Worm (Caenorhabditis elegans) whole organism, young adult: ENCODE measurements around the gene R10E11.6.
A peak's percentile ranks its signal among the peaks of the same experiment; 100 is the strongest.

ENCODE experiments used
- C17E4.6 ChIP-seq: fragments of 200-800 bp; sonication (Bioruptor generic); IDR thresholded peaks from 2 replicates; pipeline ENCODE4 v1.3.6; 2022; ENCODE audit warnings: missing genetic modification reagents, missing genetic modification characterization, missing compliant biosample characterization
- D2030.7 ChIP-seq: fragments of 200-800 bp; sonication (Bioruptor generic); IDR thresholded peaks from 2 replicates; pipeline ENCODE4 v1.3.6; 2022; ENCODE audit warnings: missing genetic modification reagents, missing genetic modification characterization, missing compliant biosample characterization
- F10E7.11 ChIP-seq: sonication (generic microtip); optimal IDR thresholded peaks from 2 replicates; lab custom pipeline; 2017; ENCODE audit warnings: mild to moderate bottlenecking, missing genetic modification characterization, moderate library complexity, missing compliant biosample characterization
- F22D6.2 ChIP-seq: sonication (generic microtip); optimal IDR thresholded peaks from 2 replicates; lab custom pipeline; 2016; ENCODE audit warnings: mild to moderate bottlenecking, missing genetic modification characterization, missing compliant biosample characterization
- F23B12.7 ChIP-seq: sonication (generic microtip); optimal IDR thresholded peaks from 2 replicates; lab custom pipeline; 2017; ENCODE audit warnings: missing genetic modification characterization, mild to moderate bottlenecking, missing compliant biosample characterization, antibody characterized with exemption, moderate library complexity; ENCODE audit not compliant: insufficient read depth
- F49E8.2 ChIP-seq: sonication (generic microtip); optimal IDR thresholded peaks from 3 replicates; lab custom pipeline; 2017; ENCODE audit warnings: missing genetic modification characterization, mild to moderate bottlenecking, missing compliant biosample characterization, antibody characterized with exemption, moderate library complexity; ENCODE audit not compliant: insufficient read depth
- F55B11.4 ChIP-seq: sonication (generic microtip); optimal IDR thresholded peaks from 2 replicates; lab custom pipeline; 2016; ENCODE audit warnings: missing compliant biosample characterization, missing genetic modification characterization, borderline replicate concordance; ENCODE audit not compliant: insufficient read depth
- K12H6.12 ChIP-seq: fragments of 200-800 bp; sonication (Bioruptor generic); optimal IDR thresholded peaks from 2 replicates; lab custom pipeline; 2018; ENCODE audit warnings: mild to moderate bottlenecking, missing genetic modification characterization, missing compliant biosample characterization
- Y53F4B.3 ChIP-seq: fragments of 200-800 bp; sonication (Bioruptor generic); IDR thresholded peaks from 2 replicates; pipeline ENCODE4 v1.3.6; 2022; ENCODE audit warnings: missing genetic modification reagents, missing genetic modification characterization, missing compliant biosample characterization
- Y79H2A.3 ChIP-seq: fragments of 200-800 bp; sonication (Bioruptor generic); conservative IDR thresholded peaks from 2 replicates; pipeline ENCODE4 v1.3.6; 2022; ENCODE audit warnings: missing genetic modification reagents, missing genetic modification characterization, missing compliant biosample characterization
- ama-1 ChIP-seq, 3 experiments: fragments of 150-350 bp in 1 of 3; sonication (generic microtip) in 2 of 3; optimal IDR thresholded peaks; 2 replicates each; lab custom pipeline; 2014 to 2018; ENCODE audit warnings: missing biosample characterization in 2 of 3, missing genetic modification characterization in 2 of 3, missing genetic modification reagents in 2 of 3
- aptf-2 ChIP-seq: fragments of 200-800 bp; sonication (Bioruptor generic); conservative IDR thresholded peaks from 2 replicates; pipeline ENCODE4 v1.3.6; 2022; ENCODE audit warnings: missing genetic modification reagents, missing genetic modification characterization, missing compliant biosample characterization
- atf-7 ChIP-seq: sonication (generic microtip); optimal IDR thresholded peaks from 2 replicates; lab custom pipeline; 2017; ENCODE audit warnings: mild to moderate bottlenecking, missing genetic modification characterization, missing compliant biosample characterization
- attf-5 ChIP-seq: fragments of 200-800 bp; sonication (Bioruptor generic); optimal IDR thresholded peaks from 2 replicates; lab custom pipeline; 2018; ENCODE audit warnings: mild to moderate bottlenecking, missing genetic modification characterization, missing compliant biosample characterization
- ccch-3 ChIP-seq: fragments of 200-800 bp; sonication (Bioruptor generic); optimal IDR thresholded peaks from 2 replicates; lab custom pipeline; 2018; ENCODE audit warnings: mild to moderate bottlenecking, missing genetic modification characterization, missing compliant biosample characterization
- cebp-1 ChIP-seq, 2 experiments: fragments of 200-800 bp in 1 of 2; sonication (Bioruptor generic) in 1 of 2; sonication (generic microtip) in 1 of 2; IDR thresholded peaks in 1 of 2; optimal IDR thresholded peaks in 1 of 2; 2 replicates each; pipeline versions ENCODE4 v1.3.6 to Lab custom; 2017 to 2022; ENCODE audit warnings: missing compliant biosample characterization in 2 of 2, missing genetic modification characterization in 2 of 2, mild to moderate bottlenecking in 1 of 2, missing genetic modification reagents in 1 of 2, moderate library complexity in 1 of 2
- cebp-2 ChIP-seq: fragments of 200-800 bp; sonication (Bioruptor generic); IDR thresholded peaks from 2 replicates; pipeline ENCODE4 v1.3.6; 2022; ENCODE audit warnings: missing genetic modification characterization, missing compliant biosample characterization
- ceh-27 ChIP-seq: fragments of 200-800 bp; sonication (Bioruptor generic); optimal IDR thresholded peaks from 2 replicates; lab custom pipeline; 2018; ENCODE audit warnings: mild to moderate bottlenecking, missing genetic modification characterization, moderate library complexity, missing compliant biosample characterization
- chd-7 ChIP-seq: sonication (generic microtip); optimal IDR thresholded peaks from 2 replicates; lab custom pipeline; 2016; ENCODE audit warnings: mild to moderate bottlenecking, missing genetic modification characterization, moderate library complexity, missing compliant biosample characterization
- dpl-1 ChIP-seq: fragments of 150-350 bp; optimal IDR thresholded peaks from 2 replicates; lab custom pipeline; 2014; ENCODE audit warnings: missing biosample characterization, missing genetic modification reagents, missing genetic modification characterization
- efl-1 ChIP-seq: fragments of 150-350 bp; optimal IDR thresholded peaks from 2 replicates; lab custom pipeline; 2014; ENCODE audit warnings: missing biosample characterization, missing genetic modification reagents, missing genetic modification characterization
- fkh-3 ChIP-seq: sonication (generic microtip); optimal IDR thresholded peaks from 2 replicates; lab custom pipeline; 2016; ENCODE audit warnings: mild to moderate bottlenecking, missing genetic modification characterization, missing compliant biosample characterization
- hmg-1.2 ChIP-seq: fragments of 200-800 bp; sonication (Bioruptor generic); IDR thresholded peaks from 2 replicates; pipeline ENCODE4 v1.3.6; 2022; ENCODE audit warnings: missing genetic modification reagents, missing genetic modification characterization, missing compliant biosample characterization
- hsf-1 ChIP-seq: fragments of 200-800 bp; sonication (Bioruptor generic); IDR thresholded peaks from 2 replicates; pipeline ENCODE4 v1.3.6; 2022; ENCODE audit warnings: missing genetic modification reagents, missing genetic modification characterization, missing compliant biosample characterization
- lag-1 ChIP-seq: fragments of 200-800 bp; sonication (Bioruptor generic); IDR thresholded peaks from 2 replicates; pipeline ENCODE4 v1.3.6; 2022; ENCODE audit warnings: missing genetic modification reagents, missing genetic modification characterization, missing compliant biosample characterization
- let-526 ChIP-seq: fragments of 200-800 bp; sonication (Bioruptor generic); IDR thresholded peaks from 2 replicates; pipeline ENCODE4 v1.3.6; 2022; ENCODE audit warnings: missing genetic modification reagents, missing genetic modification characterization, missing compliant biosample characterization
- let-607 ChIP-seq, 2 experiments: fragments of 200-800 bp in 1 of 2; sonication (Bioruptor generic) in 1 of 2; sonication (generic microtip) in 1 of 2; optimal IDR thresholded peaks; 2 replicates each; lab custom pipeline; 2016 to 2018; ENCODE audit warnings: mild to moderate bottlenecking in 2 of 2, missing compliant biosample characterization in 2 of 2, missing genetic modification characterization in 2 of 2, moderate library complexity in 2 of 2, missing genotype in 1 of 2
- lin-40 ChIP-seq: sonication (generic microtip); optimal IDR thresholded peaks from 2 replicates; lab custom pipeline; 2016; ENCODE audit warnings: missing genetic modification characterization, mild to moderate bottlenecking, missing compliant biosample characterization, missing genotype, missing genetic modification reagents
- lin-54 ChIP-seq: fragments of 200-800 bp; sonication (Bioruptor generic); optimal IDR thresholded peaks from 2 replicates; lab custom pipeline; 2018; ENCODE audit warnings: mild to moderate bottlenecking, missing genetic modification characterization, missing compliant biosample characterization
- madf-6 ChIP-seq: fragments of 200-800 bp; sonication (Bioruptor generic); IDR thresholded peaks from 2 replicates; pipeline ENCODE4 v1.3.6; 2022; ENCODE audit warnings: missing genetic modification reagents, missing genetic modification characterization, missing compliant biosample characterization
- madf-8 ChIP-seq: fragments of 200-800 bp; sonication (Bioruptor generic); conservative IDR thresholded peaks from 2 replicates; pipeline ENCODE4 v1.3.6; 2022; ENCODE audit warnings: missing genetic modification reagents, missing genetic modification characterization, missing compliant biosample characterization
- mcd-1 ChIP-seq: fragments of 200-800 bp; sonication (Bioruptor generic); IDR thresholded peaks from 2 replicates; pipeline ENCODE4 v1.3.6; 2022; ENCODE audit warnings: missing genetic modification reagents, missing genetic modification characterization, missing compliant biosample characterization
- nfyb-1 ChIP-seq: fragments of 200-800 bp; sonication (Bioruptor generic); IDR thresholded peaks from 2 replicates; pipeline ENCODE4 v1.3.6; 2022; ENCODE audit warnings: missing genetic modification reagents, missing genetic modification characterization, missing compliant biosample characterization
- nhr-80 ChIP-seq: sonication (generic microtip); optimal IDR thresholded peaks from 2 replicates; lab custom pipeline; 2016; ENCODE audit warnings: missing genetic modification characterization, missing compliant biosample characterization
- pbrm-1 ChIP-seq: fragments of 200-800 bp; sonication (Bioruptor generic); IDR thresholded peaks from 2 replicates; pipeline ENCODE4 v1.3.6; 2022; ENCODE audit warnings: missing genetic modification reagents, missing genetic modification characterization, missing compliant biosample characterization
- rcor-1 ChIP-seq: fragments of 200-800 bp; sonication (Bioruptor generic); IDR thresholded peaks from 2 replicates; pipeline ENCODE4 v1.3.6; 2022; ENCODE audit warnings: missing genetic modification reagents, missing genetic modification characterization, missing compliant biosample characterization
- snpc-3.4 ChIP-seq: sonication (generic microtip); optimal IDR thresholded peaks from 2 replicates; lab custom pipeline; 2017; ENCODE audit warnings: missing genetic modification characterization, mild to moderate bottlenecking, missing compliant biosample characterization, antibody characterized with exemption, moderate library complexity, missing genotype, missing genetic modification reagents
- snpc-4 ChIP-seq, 5 experiments: fragments of 150-350 bp in 1 of 5; sonication (generic microtip) in 4 of 5; optimal IDR thresholded peaks; 2 replicates each; lab custom pipeline; 2014 to 2018; ENCODE audit warnings: missing genetic modification characterization in 5 of 5, missing biosample characterization in 3 of 5, antibody characterized with exemption in 2 of 5, mild to moderate bottlenecking in 2 of 5, missing compliant biosample characterization in 2 of 5, missing genotype in 2 of 5, moderate library complexity in 2 of 5, missing genetic modification reagents in 1 of 5
- somi-1 ChIP-seq: fragments of 200-800 bp; sonication (Bioruptor generic); optimal IDR thresholded peaks from 2 replicates; lab custom pipeline; 2018; ENCODE audit warnings: mild to moderate bottlenecking, missing genetic modification characterization, missing compliant biosample characterization
- sptf-2 ChIP-seq: fragments of 200-800 bp; sonication (Bioruptor generic); optimal IDR thresholded peaks from 2 replicates; lab custom pipeline; 2018; ENCODE audit warnings: mild to moderate bottlenecking, missing genetic modification characterization, missing compliant biosample characterization
- tlf-1 ChIP-seq: fragments of 200-800 bp; sonication (Bioruptor generic); optimal IDR thresholded peaks from 2 replicates; lab custom pipeline; 2018; ENCODE audit warnings: mild to moderate bottlenecking, missing genetic modification characterization, missing compliant biosample characterization
- zfh-2 ChIP-seq: fragments of 200-800 bp; sonication (Bioruptor generic); conservative IDR thresholded peaks from 2 replicates; pipeline ENCODE4 v1.3.6; 2022; ENCODE audit warnings: missing genetic modification reagents, missing genetic modification characterization, missing compliant biosample characterization
- ztf-18 ChIP-seq: sonication (generic microtip); optimal IDR thresholded peaks from 2 replicates; lab custom pipeline; 2016; ENCODE audit warnings: missing genotype, mild to moderate bottlenecking, missing genetic modification characterization, missing compliant biosample characterization
- ztf-6 ChIP-seq: fragments of 200-800 bp; sonication (Bioruptor generic); IDR thresholded peaks from 2 replicates; pipeline ENCODE4 v1.3.6; 2022; ENCODE audit warnings: missing genetic modification reagents, missing genetic modification characterization, missing compliant biosample characterization

R10E11.6 gene

ce11 chrIII:9817894-9818293, 35.1 kb downstream of the R10E11.6 start (continued):
- TF ChIP-seq cebp-2 (GFP tag; lab: Robert Waterston, UW) (no peak), F22D6.2 (tag; lab: Kevin White, UChicago) (no peak), attf-5 (GFP tag; lab: Kevin White, UChicago) (no peak), sptf-2 (GFP tag; lab: Kevin White, UChicago) (no peak), Y53F4B.3 (GFP tag; lab: Robert Waterston, UW) (no peak), tlf-1 (no peak), F49E8.2 (tag; lab: Kevin White, UChicago) (peak; percentile 26), C17E4.6 (no peak), lag-1 (GFP tag; lab: Robert Waterston, UW) (no peak), efl-1 (GFP tag; lab: Kevin White, UChicago) (peak; percentile 35), F55B11.4 (tag; lab: Kevin White, UChicago) (no peak), madf-8 (0 out of 2 replicates have a peak, but pooled peaks have one; percentile 24), let-526 (GFP tag; lab: Robert Waterston, UW) (no peak), snpc-3.4 (tag; lab: Kevin White, UChicago) (peak; percentile 1), fkh-3 (tag; lab: Kevin White, UChicago) (no peak), madf-6 (GFP tag; lab: Robert Waterston, UW) (peak; percentile 60)

- no peak for TF ChIP-seq F10E7.11
- peak; percentile 39 to 46 for TF ChIP-seq let-607 (tag; optimal IDR thresholded peaks at IDR 0.05; lab: Kevin White, UChicago)
- TF ChIP-seq hsf-1 (GFP tag; lab: Robert Waterston, UW): peak; percentile 26; the same call in 1 of the 2 replicates
- no peak for TF ChIP-seq aptf-2 (GFP tag; lab: Robert Waterston, UW)
- peak; percentile 56 for TF ChIP-seq K12H6.12
- peak; percentile 47; the same call in 1 of the 2 replicates for TF ChIP-seq cebp-1 (GFP tag; IDR thresholded peaks at IDR 0.05; lab: Robert Waterston, UW)
- peak; percentile 64 for TF ChIP-seq cebp-1 (tag; optimal IDR thresholded peaks at IDR 0.05; lab: Kevin White, UChicago)
- peak; percentile 36 for TF ChIP-seq somi-1
- TF ChIP-seq lin-40 (tag; lab: Kevin White, UChicago): peak; percentile 37
- TF ChIP-seq ztf-18 (tag; lab: Kevin White, UChicago): peak; percentile 31
- TF ChIP-seq ccch-3 (GFP tag; lab: Kevin White, UChicago): no peak
- peak; percentile 22 for TF ChIP-seq ama-1 (optimal IDR thresholded peaks at IDR 0.05; lab: Kevin White, UChicago)
- no peak for TF ChIP-seq ama-1 (GFP tag; optimal IDR thresholded peaks at IDR 0.05; lab: Kevin White, UChicago)
- TF ChIP-seq pbrm-1 (GFP tag; lab: Robert Waterston, UW): 0 out of 2 replicates have a peak, but pooled peaks have one; percentile 12
- TF ChIP-seq nhr-80 (tag; lab: Kevin White, UChicago): peak; percentile 44
- TF ChIP-seq F23B12.7 (tag; lab: Kevin White, UChicago): peak; percentile 41
- TF ChIP-seq ceh-27 (GFP tag; lab: Kevin White, UChicago): peak; percentile 49
- TF ChIP-seq dpl-1 (GFP tag; lab: Kevin White, UChicago): peak; percentile 0
- peak; percentile 36 for TF ChIP-seq lin-54 (GFP tag; lab: Kevin White, UChicago)
- 0 out of 2 replicates have a peak, but pooled peaks have one; percentile 18 for TF ChIP-seq nfyb-1 (GFP tag; lab: Robert Waterston, UW)
- peak; percentile 52 for TF ChIP-seq chd-7 (tag; lab: Kevin White, UChicago)
- peak; percentile 43; the same call in 1 of the 2 replicates for TF ChIP-seq rcor-1 (GFP tag; lab: Robert Waterston, UW)
- TF ChIP-seq sptf-2 (GFP tag; lab: Kevin White, UChicago): no peak
- peak; percentile 46; the same call in 1 of the 2 replicates for TF ChIP-seq mcd-1
- TF ChIP-seq zfh-2 (GFP tag; lab: Robert Waterston, UW): peak; percentile 83
- TF ChIP-seq ztf-6 (GFP tag; lab: Robert Waterston, UW): 0 out of 2 replicates have a peak, but pooled peaks have one; percentile 66
- peak; percentile 88 for TF ChIP-seq attf-5 (GFP tag; lab: Kevin White, UChicago)
- TF ChIP-seq let-526 (GFP tag; lab: Robert Waterston, UW): no peak
- TF ChIP-seq D2030.7 (GFP tag; lab: Robert Waterston, UW): 0 out of 2 replicates have a peak, but pooled peaks have one; percentile 19
- TF ChIP-seq snpc-4 (GFP tag; optimal IDR thresholded peaks at IDR 0.05; lab: Kevin White, UChicago): no peak
- TF ChIP-seq snpc-4 (tag; optimal IDR thresholded peaks at IDR 0.05; lab: Kevin White, UChicago): peak in 2 of 4 experiments; percentile 31 to 38
- TF ChIP-seq Y79H2A.3: no peak
- no peak for TF ChIP-seq atf-7 (tag; lab: Kevin White, UChicago)
- peak; percentile 46; the same call in 1 of the 2 replicates for TF ChIP-seq hmg-1.2
Observed at ce11 chrIII:9818763-9819162, 36.0 kb downstream of the R10E11.6 start, which contains the start of gene panl-3. Gene panl-3 (plus strand): TSS chrIII:9819056.
